Worm (Caenorhabditis elegans) whole organism, midembryonic: ENCODE measurements around the gene ppk-2.

Experiments used
- T22C8.4 ChIP-seq: fragments of 200-800 bp; sonication (Bioruptor generic); IDR thresholded peaks from 2 replicates; pipeline ENCODE4 v1.3.6; 2022; ENCODE audit warnings: missing genetic modification characterization, missing compliant biosample characterization
- cog-1 ChIP-seq: sonication (generic microtip); optimal IDR thresholded peaks from 2 replicates; lab custom pipeline; 2016; ENCODE audit warnings: missing genetic modification characterization, missing compliant biosample characterization
- flt-1 ChIP-seq: fragments of 200-800 bp; sonication (Bioruptor generic); IDR thresholded peaks from 2 replicates; pipeline ENCODE4 v1.3.6; 2022; ENCODE audit warnings: missing genetic modification characterization, missing compliant biosample characterization
- klf-2 ChIP-seq: fragments of 200-800 bp; sonication (Bioruptor generic); conservative IDR thresholded peaks from 2 replicates; pipeline ENCODE4 v1.3.6; 2022; ENCODE audit warnings: missing genetic modification reagents, missing genetic modification characterization, missing compliant biosample characterization
- med-1 ChIP-seq: sonication (generic microtip); optimal IDR thresholded peaks from 2 replicates; lab custom pipeline; 2017; ENCODE audit warnings: missing genetic modification characterization, mild to moderate bottlenecking, missing compliant biosample characterization, antibody characterized with exemption, missing genetic modification reagents; ENCODE audit not compliant: insufficient read depth
- ref-1 ChIP-seq: fragments of 200-800 bp; sonication (Bioruptor generic); conservative IDR thresholded peaks from 2 replicates; pipeline ENCODE4 v1.3.6; 2022; ENCODE audit warnings: missing genetic modification reagents, missing genetic modification characterization, missing compliant biosample characterization
- tab-1 ChIP-seq: fragments of 200-800 bp; sonication (Bioruptor generic); IDR thresholded peaks from 2 replicates; pipeline ENCODE4 v1.3.6; 2022; ENCODE audit warnings: missing genetic modification characterization, missing compliant biosample characterization
- ztf-29 ChIP-seq: fragments of 200-800 bp; sonication (Bioruptor generic); IDR thresholded peaks from 2 replicates; pipeline ENCODE4 v1.3.6; 2022; ENCODE audit warnings: missing genetic modification reagents, missing genetic modification characterization, missing compliant biosample characterization

- TF ChIP-seq ref-1 (GFP tag; lab: Robert Waterston, UW), result no peak
- no peak for TF ChIP-seq klf-2 (GFP tag; lab: Robert Waterston, UW)
- no peak for TF ChIP-seq T22C8.4 (GFP tag; lab: Robert Waterston, UW)
- no peak for TF ChIP-seq ztf-29 (GFP tag; lab: Robert Waterston, UW)
- TF ChIP-seq tab-1, result no peak
- TF ChIP-seq med-1 (GFP tag; lab: Kevin White, UChicago), result no peak
- no peak for TF ChIP-seq cog-1 (tag; lab: Kevin White, UChicago)
- TF ChIP-seq flt-1, result no peak
These were observed 49.4 kb downstream of the ppk-2 start, which contains the start of gene gcn-1 for ce11 chrIII:2151480-2151995.
